Fruit fly (Drosophila melanogaster) whole organism, wandering third instar larva: ENCODE results near the gene mRpS26.

ENCODE experiments used
- Abd-B ChIP-seq: fragments of >200 bp; optimal IDR thresholded peaks from 2 replicates; lab custom pipeline; 2017; ENCODE audit warnings: missing biosample characterization, missing genetic modification characterization
- CG32264 ChIP-seq: fragments of 200-800 bp; sonication (Bioruptor generic); optimal IDR thresholded peaks from 2 replicates; lab custom pipeline; 2016; ENCODE audit warnings: missing biosample characterization, missing genetic modification characterization
- Dfd ChIP-seq: fragments of >200 bp; optimal IDR thresholded peaks from 2 replicates; lab custom pipeline; 2017; ENCODE audit warnings: missing biosample characterization, missing genetic modification characterization
- Dif ChIP-seq: fragments of 200-275, 200-300 bp; sonication (Bioruptor generic); optimal IDR thresholded peaks from 2 replicates; lab custom pipeline; 2018; ENCODE audit warnings: missing biosample characterization, missing genetic modification characterization; ENCODE audit not compliant: partially characterized antibody
- GATAd ChIP-seq: sonication (Bioruptor generic); optimal IDR thresholded peaks from 2 replicates; lab custom pipeline; 2016; ENCODE audit warnings: missing biosample characterization, missing genetic modification characterization
- HLH106 ChIP-seq: fragments of 200-800 bp; optimal IDR thresholded peaks from 3 replicates; lab custom pipeline; 2019; ENCODE audit warnings: missing biosample characterization, mild to moderate bottlenecking, missing genetic modification characterization, moderate library complexity
- Hnf4 ChIP-seq: fragments of 200-800 bp; sonication (Bioruptor generic); optimal IDR thresholded peaks from 2 replicates; lab custom pipeline; 2016; ENCODE audit warnings: missing biosample characterization, mild to moderate bottlenecking, missing genetic modification characterization
- Hr78 ChIP-seq: fragments of >200 bp; optimal IDR thresholded peaks from 2 replicates; lab custom pipeline; 2017; ENCODE audit warnings: missing biosample characterization, missing genetic modification characterization
- Hr83 ChIP-seq: fragments of 200-300 bp; sonication (Bioruptor generic); optimal IDR thresholded peaks from 2 replicates; lab custom pipeline; 2016; ENCODE audit warnings: missing biosample characterization, mild to moderate bottlenecking, missing genetic modification characterization, moderate library complexity; ENCODE audit not compliant: poor library complexity, severe bottlenecking
- Jra ChIP-seq: sonication (Bioruptor generic); optimal IDR thresholded peaks from 2 replicates; lab custom pipeline; 2016; ENCODE audit warnings: missing biosample characterization, missing genetic modification characterization
- Mio ChIP-seq: sonication (Bioruptor generic); optimal IDR thresholded peaks from 2 replicates; lab custom pipeline; 2016; ENCODE audit warnings: missing biosample characterization, missing genetic modification characterization
- Myc ChIP-seq: fragments of >200 bp; optimal IDR thresholded peaks from 2 replicates; lab custom pipeline; 2017
- N ChIP-seq: fragments of >200 bp; optimal IDR thresholded peaks from 2 replicates; lab custom pipeline; 2018; ENCODE audit warnings: missing biosample characterization, missing external identifiers, missing genetic modification characterization
- OdsH ChIP-seq: fragments of 200-800 bp; sonication (Bioruptor generic); optimal IDR thresholded peaks from 2 replicates; lab custom pipeline; 2016; ENCODE audit warnings: missing biosample characterization, mild to moderate bottlenecking, missing genetic modification characterization
- Sp1 ChIP-seq: fragments of 200-800 bp; sonication (Bioruptor generic); optimal IDR thresholded peaks from 3 replicates; lab custom pipeline; 2019; ENCODE audit warnings: missing biosample characterization, mild to moderate bottlenecking, missing genetic modification characterization, moderate library complexity
- Vsx2 ChIP-seq: fragments of 200-300, 225-300 bp; sonication (Bioruptor generic); optimal IDR thresholded peaks from 2 replicates; lab custom pipeline; 2018; ENCODE audit warnings: missing biosample characterization, missing genetic modification characterization; ENCODE audit not compliant: partially characterized antibody
- br ChIP-seq: fragments of 200-800 bp; sonication (Bioruptor generic); optimal IDR thresholded peaks from 2 replicates; lab custom pipeline; 2016; ENCODE audit warnings: missing biosample characterization, missing genetic modification characterization
- brk ChIP-seq: fragments of 200-800 bp; sonication (Bioruptor generic); optimal IDR thresholded peaks from 2 replicates; lab custom pipeline; 2016; ENCODE audit warnings: missing biosample characterization, mild to moderate bottlenecking, missing genetic modification characterization
- dmrt93B ChIP-seq: fragments of 200-800 bp; sonication (Bioruptor generic); optimal IDR thresholded peaks from 2 replicates; lab custom pipeline; 2018; ENCODE audit warnings: missing biosample characterization, mild to moderate bottlenecking, missing genetic modification characterization
- ey ChIP-seq: fragments of 200-800 bp; sonication (Bioruptor generic); optimal IDR thresholded peaks from 2 replicates; lab custom pipeline; 2016; ENCODE audit warnings: missing biosample characterization, missing genetic modification characterization
- foxo ChIP-seq, 2 experiments: fragments of 200-800 bp; sonication (Bioruptor generic); optimal IDR thresholded peaks; 2 replicates in 1 of 2; 3 replicates in 1 of 2; lab custom pipeline; 2016 to 2017; ENCODE audit warnings: missing biosample characterization in 2 of 2, missing genetic modification characterization in 2 of 2
- fru ChIP-seq: fragments of 200-800 bp; sonication (Bioruptor generic); optimal IDR thresholded peaks from 3 replicates; lab custom pipeline; 2016; ENCODE audit warnings: missing biosample characterization, mild to moderate bottlenecking, missing genetic modification characterization
- h ChIP-seq: fragments of 200-800 bp; sonication (Bioruptor generic); optimal IDR thresholded peaks from 3 replicates; lab custom pipeline; 2016; ENCODE audit warnings: missing biosample characterization, mild to moderate bottlenecking, missing genetic modification characterization
- pan ChIP-seq: fragments of >200 bp; optimal IDR thresholded peaks from 2 replicates; lab custom pipeline; 2017
- psq ChIP-seq: fragments of 200-800 bp; sonication (Bioruptor generic); optimal IDR thresholded peaks from 3 replicates; lab custom pipeline; 2017; ENCODE audit warnings: missing biosample characterization, mild to moderate bottlenecking, missing genetic modification characterization, moderate library complexity
- rgr ChIP-seq: fragments of 200-800 bp; sonication (Bioruptor generic); optimal IDR thresholded peaks from 3 replicates; lab custom pipeline; 2016; ENCODE audit warnings: missing biosample characterization, mild to moderate bottlenecking, missing genetic modification characterization
- sage ChIP-seq: fragments of 200-800 bp; sonication (Bioruptor generic); optimal IDR thresholded peaks from 2 replicates; lab custom pipeline; 2016; ENCODE audit warnings: missing biosample characterization, mild to moderate bottlenecking, missing genetic modification characterization
- sv ChIP-seq: fragments of 200-800 bp; sonication (Bioruptor generic); optimal IDR thresholded peaks from 3 replicates; lab custom pipeline; 2016; ENCODE audit warnings: missing biosample characterization, missing genetic modification characterization
- tai ChIP-seq: sonication (Bioruptor generic); optimal IDR thresholded peaks from 2 replicates; lab custom pipeline; 2016; ENCODE audit warnings: missing biosample characterization, missing genetic modification characterization
- woc ChIP-seq: sonication (Bioruptor generic); optimal IDR thresholded peaks from 2 replicates; lab custom pipeline; 2016; ENCODE audit warnings: missing biosample characterization, mild to moderate bottlenecking, missing genetic modification characterization

The mRpS26 gene

DNA sequence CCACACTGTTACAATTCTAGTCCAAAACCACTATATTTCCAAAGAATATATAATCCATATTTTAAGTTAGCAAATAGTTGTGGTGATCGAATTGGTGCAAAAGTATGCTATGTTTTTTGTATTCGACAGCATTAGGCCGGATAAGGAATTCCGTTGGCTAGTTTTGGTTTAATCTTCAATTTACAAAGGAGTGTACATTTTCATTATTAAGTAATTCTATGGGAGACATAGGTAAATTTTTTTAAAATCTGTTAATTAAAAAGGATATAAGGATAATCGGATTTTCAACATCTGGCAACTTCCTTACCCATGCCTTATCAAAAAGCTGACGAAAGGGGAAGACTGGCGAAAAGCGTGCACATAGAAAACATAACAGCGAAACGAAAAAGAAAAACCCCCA is 27.8 kb upstream of the mRpS26 start:
- TF ChIP-seq br (GFP tag; lab: Kevin White, UChicago) (no peak), h (no peak), fru (GFP tag; lab: Kevin White, UChicago) (peak; percentile 51)

DNA sequence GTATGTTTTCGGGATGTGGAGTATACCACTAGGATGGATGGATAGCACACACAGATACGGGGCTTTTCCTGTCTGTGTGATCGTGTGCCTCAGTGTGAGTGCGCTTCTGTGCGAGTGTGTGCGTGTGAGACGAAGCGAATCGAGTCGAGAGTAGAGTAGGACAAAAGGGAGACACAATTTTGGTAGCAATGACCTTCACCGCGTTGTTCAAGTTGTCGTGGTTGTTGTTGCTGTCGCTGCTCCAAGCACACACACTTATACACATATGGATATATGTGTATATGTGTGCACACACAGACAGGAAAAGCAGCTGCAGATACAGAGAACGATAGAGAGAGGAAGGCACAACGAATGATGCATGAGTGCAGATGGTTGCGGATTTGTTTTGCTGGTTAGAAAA is 27.3 kb upstream of the mRpS26 start:
- TF ChIP-seq fru (GFP tag; lab: Kevin White, UChicago), result no peak
- peak; percentile 5 for TF ChIP-seq Dif (GFP tag; lab: Kevin White, UChicago)
- TF ChIP-seq Hr83 (GFP tag; lab: Kevin White, UChicago), result peak; percentile 14

DNA sequence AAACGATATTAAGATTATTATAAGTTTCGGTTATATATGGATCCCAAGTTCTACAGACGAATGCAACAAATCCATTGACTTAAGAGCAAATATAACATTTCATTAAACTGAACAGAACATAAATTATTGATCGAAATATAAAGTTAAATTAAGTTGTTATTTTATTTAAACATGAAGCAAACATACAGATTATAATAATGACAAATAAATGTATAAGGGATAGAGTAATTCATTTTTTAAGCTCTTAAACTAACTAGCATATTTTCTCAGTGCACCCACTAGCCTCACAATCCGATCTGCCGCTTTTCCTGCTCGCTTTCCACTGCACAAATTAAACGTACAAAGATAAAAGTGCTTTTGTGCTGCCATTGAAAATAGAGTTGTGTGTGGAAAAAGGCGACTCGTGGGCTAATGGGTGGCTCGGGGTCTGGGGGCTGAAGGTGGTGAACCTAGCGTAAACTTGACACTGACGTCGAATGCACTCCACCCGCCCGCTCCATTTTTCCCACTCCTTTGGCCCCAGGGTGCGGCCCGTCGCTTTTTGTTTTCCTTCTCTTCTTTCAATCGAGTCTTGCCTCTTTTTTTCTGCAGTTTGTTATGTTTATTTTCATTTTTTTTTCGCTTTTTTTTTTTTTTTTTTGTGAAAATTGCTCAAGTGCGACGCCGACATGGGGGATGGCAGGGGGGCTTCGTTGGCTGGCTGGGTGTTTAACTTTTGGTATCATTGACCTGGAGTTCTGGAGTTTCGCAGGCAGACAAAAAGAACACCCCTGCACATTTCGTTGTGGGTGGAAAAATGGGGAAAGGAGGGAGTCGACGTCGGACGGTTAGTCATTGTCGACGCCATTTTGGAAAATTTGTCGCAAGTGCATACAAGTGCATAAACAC is 26.5 kb upstream of the mRpS26 start:
- TF ChIP-seq Myc (lab: Kevin White, UChicago) (no peak), fru (GFP tag; lab: Kevin White, UChicago) (peak; percentile 4), sage (GFP tag; lab: Kevin White, UChicago) (no peak), foxo (GFP tag; optimal IDR thresholded peaks at IDR 0.05; lab: Kevin White, UChicago) (peak in 1 of 2 experiments; percentile 47), Vsx2 (GFP tag; lab: Kevin White, UChicago) (no peak), sv (no peak), psq (GFP tag; lab: Kevin White, UChicago) (no peak), HLH106 (peak; percentile 2), Sp1 (GFP tag; lab: Kevin White, UChicago) (peak; percentile 29)

DNA sequence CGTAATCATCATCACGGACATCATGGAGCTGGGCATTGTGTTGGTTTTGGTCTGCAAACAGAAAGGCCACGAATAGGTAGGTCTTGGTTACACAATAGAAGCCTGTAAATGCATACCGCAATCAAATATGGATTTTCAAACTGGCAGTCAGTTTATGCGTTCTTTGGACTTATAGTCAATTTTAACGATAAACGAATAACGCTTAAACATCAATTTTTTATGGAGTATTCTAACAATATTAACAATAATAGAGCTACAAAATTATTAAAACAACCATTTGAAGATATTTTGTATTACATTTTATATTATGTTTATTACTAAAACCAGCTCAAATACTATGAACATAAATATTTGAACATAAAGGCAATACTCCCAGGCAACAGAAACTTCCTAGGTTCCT is 24.9 kb upstream of the mRpS26 start:
- TF ChIP-seq Mio (GFP tag; lab: Kevin White, UChicago) (no peak), fru (GFP tag; lab: Kevin White, UChicago) (no peak), N (no peak)

DNA sequence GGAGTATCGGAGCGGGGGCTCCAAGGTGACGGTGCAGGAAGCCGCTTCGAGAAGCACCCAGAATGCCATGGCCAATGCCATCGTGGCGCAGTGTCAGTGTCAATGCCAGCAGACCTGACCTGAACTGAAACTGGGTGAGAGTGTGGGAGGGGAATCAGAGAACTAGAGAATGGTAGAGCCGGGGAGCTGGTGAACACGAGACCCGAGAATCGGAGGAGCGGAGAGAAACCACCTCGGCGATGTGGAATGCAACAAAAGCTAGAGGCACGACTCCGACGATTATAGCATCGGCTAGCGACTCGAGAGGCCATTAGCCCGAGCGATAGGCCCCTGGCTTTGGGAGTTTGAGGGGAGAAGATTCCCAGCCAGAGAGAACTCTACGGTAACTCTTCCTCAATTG is 24.4 kb upstream of the mRpS26 start:
- TF ChIP-seq Hr83 (GFP tag; lab: Kevin White, UChicago), result no peak
- TF ChIP-seq woc (GFP tag; lab: Kevin White, UChicago), result no peak
- TF ChIP-seq OdsH, result no peak
- TF ChIP-seq rgr (GFP tag; lab: Kevin White, UChicago), result no peak
- no peak for TF ChIP-seq br (GFP tag; lab: Kevin White, UChicago)
- TF ChIP-seq brk, result no peak
- no peak for TF ChIP-seq ey (GFP tag; lab: Kevin White, UChicago)
- TF ChIP-seq GATAd (GFP tag; lab: Kevin White, UChicago), result no peak
- TF ChIP-seq fru (GFP tag; lab: Kevin White, UChicago), result no peak
- TF ChIP-seq pan (lab: Kevin White, UChicago), result no peak
- TF ChIP-seq Vsx2 (GFP tag; lab: Kevin White, UChicago), result no peak
- no peak for TF ChIP-seq sv

DNA sequence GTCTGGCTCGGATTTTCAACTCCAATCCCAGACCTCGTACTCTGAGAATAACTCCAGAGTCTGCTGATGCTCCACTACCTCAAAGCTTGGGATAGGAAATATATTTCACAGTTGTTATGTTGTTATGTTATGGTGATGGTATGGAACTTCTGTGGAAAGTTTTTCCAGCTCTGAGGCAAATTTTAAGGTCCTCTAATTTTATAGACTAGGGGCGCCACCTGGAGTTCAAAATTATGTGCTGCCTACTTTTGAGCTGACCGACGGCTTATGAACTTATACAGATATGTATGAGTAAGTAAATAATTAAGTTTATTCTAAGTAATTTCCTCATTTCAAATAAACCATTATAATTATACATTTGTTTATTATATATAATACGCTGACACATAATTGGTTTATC is 23.0 kb upstream of the mRpS26 start:
- TF ChIP-seq foxo (GFP tag; optimal IDR thresholded peaks at IDR 0.05; lab: Kevin White, UChicago), result no peak
- no peak for TF ChIP-seq woc (GFP tag; lab: Kevin White, UChicago)
- TF ChIP-seq CG32264 (GFP tag; lab: Kevin White, UChicago), result no peak
- no peak for TF ChIP-seq pan (lab: Kevin White, UChicago)
- TF ChIP-seq Jra (GFP tag; lab: Kevin White, UChicago), result no peak
- no peak for TF ChIP-seq Hr78 (GFP tag; lab: Kevin White, UChicago)
- TF ChIP-seq OdsH, result no peak
- TF ChIP-seq fru (GFP tag; lab: Kevin White, UChicago), result no peak
- no peak for TF ChIP-seq ey (GFP tag; lab: Kevin White, UChicago)
- no peak for TF ChIP-seq Abd-B
- TF ChIP-seq Myc (lab: Kevin White, UChicago), result no peak
- no peak for TF ChIP-seq N

DNA sequence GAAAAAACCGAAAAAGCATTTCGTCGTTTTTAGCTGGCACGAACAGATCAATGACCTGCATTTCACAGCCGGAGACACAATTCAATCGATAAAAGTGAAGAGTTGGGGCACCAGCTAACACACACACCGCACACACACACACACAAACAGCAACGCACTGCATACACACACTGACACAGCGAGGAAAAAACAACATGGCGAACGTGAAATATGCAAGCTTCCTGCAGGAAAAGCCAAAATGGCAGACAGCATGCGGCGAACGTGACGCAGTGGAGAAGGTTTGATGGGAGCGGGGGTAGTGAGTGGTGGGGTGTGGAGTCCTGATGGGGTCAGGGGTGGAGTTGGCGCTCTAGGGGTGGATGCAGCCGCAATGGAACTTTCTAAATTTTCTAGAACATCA is 22.4 kb upstream of the mRpS26 start:
- TF ChIP-seq tai (GFP tag; lab: Kevin White, UChicago), result no peak
- TF ChIP-seq GATAd (GFP tag; lab: Kevin White, UChicago), result no peak
- TF ChIP-seq foxo (GFP tag; optimal IDR thresholded peaks at IDR 0.05; lab: Kevin White, UChicago), result no peak
- no peak for TF ChIP-seq Dfd
- TF ChIP-seq Hr78 (GFP tag; lab: Kevin White, UChicago), result no peak
- no peak for TF ChIP-seq dmrt93B (GFP tag; lab: Kevin White, UChicago)
- TF ChIP-seq sage (GFP tag; lab: Kevin White, UChicago), result no peak
- no peak for TF ChIP-seq Myc (lab: Kevin White, UChicago)
- no peak for TF ChIP-seq Hnf4 (GFP tag; lab: Kevin White, UChicago)
- no peak for TF ChIP-seq rgr (GFP tag; lab: Kevin White, UChicago)
- no peak for TF ChIP-seq pan (lab: Kevin White, UChicago)
